Fruit fly (Drosophila melanogaster) whole organism, embryonic: Measurements from ENCODE around the gene alpha-Man-Ic.

Source experiments
- Ada2b ChIP-seq: fragments of 200-800 bp; sonication (Bioruptor generic); IDR thresholded peaks from 2 replicates; pipeline ENCODE4 v1.3.6; 2022; ENCODE audit warnings: missing biosample characterization, missing genetic modification characterization
- CG11093 ChIP-seq: fragments of 200-800 bp; sonication (Bioruptor generic); IDR thresholded peaks from 3 replicates; pipeline ENCODE4 v1.3.6; 2022; ENCODE audit warnings: missing biosample characterization, missing genetic modification characterization
- CG12155 ChIP-seq: fragments of 200-800 bp; sonication (Bioruptor generic); optimal IDR thresholded peaks from 3 replicates; lab custom pipeline; 2016; ENCODE audit warnings: missing biosample characterization, missing genetic modification characterization
- CG13424 ChIP-seq: fragments of 200-800 bp; sonication (Bioruptor generic); optimal IDR thresholded peaks from 2 replicates; lab custom pipeline; 2019; ENCODE audit warnings: missing biosample characterization, mild to moderate bottlenecking, missing genetic modification characterization, moderate library complexity
- CG13624 ChIP-seq: fragments of 200-800 bp; sonication (Bioruptor generic); optimal IDR thresholded peaks from 2 replicates; lab custom pipeline; 2016; ENCODE audit warnings: missing biosample characterization, missing genetic modification characterization
- CG14860 ChIP-seq: fragments of 200-800 bp; sonication (Bioruptor generic); IDR thresholded peaks from 3 replicates; pipeline ENCODE4 v1.3.6; 2022; ENCODE audit warnings: missing biosample characterization, missing genetic modification characterization; ENCODE audit not compliant: partially characterized antibody
- CG16779 ChIP-seq: fragments of 200-800 bp; sonication (Bioruptor generic); IDR thresholded peaks from 2 replicates; pipeline ENCODE4 v1.3.6; 2022; ENCODE audit warnings: missing biosample characterization, missing genetic modification characterization
- CG16813 ChIP-seq: fragments of 200-800 bp; sonication (Bioruptor generic); IDR thresholded peaks from 3 replicates; pipeline ENCODE4 v1.3.6; 2022; ENCODE audit warnings: missing biosample characterization, missing genetic modification characterization; ENCODE audit not compliant: partially characterized antibody
- CG17568 ChIP-seq: fragments of 200-800 bp; sonication (Bioruptor generic); optimal IDR thresholded peaks from 2 replicates; lab custom pipeline; 2018; ENCODE audit warnings: missing biosample characterization, mild to moderate bottlenecking, missing genetic modification characterization, moderate library complexity
- CG18262 ChIP-seq: fragments of 200-800 bp; optimal IDR thresholded peaks from 3 replicates; lab custom pipeline; 2019; ENCODE audit warnings: missing biosample characterization, mild to moderate bottlenecking, missing genetic modification characterization, moderate library complexity
- CG2199 ChIP-seq: fragments of 200-800 bp; sonication (Bioruptor generic); IDR thresholded peaks from 3 replicates; pipeline ENCODE4 v1.3.6; 2022; ENCODE audit warnings: missing biosample characterization, missing genetic modification characterization
- CG3065 ChIP-seq: fragments of 200-800 bp; sonication (Bioruptor generic); optimal IDR thresholded peaks from 2 replicates; lab custom pipeline; 2016; ENCODE audit warnings: missing biosample characterization, missing genetic modification characterization
- CG3281 ChIP-seq: fragments of 200-800 bp; sonication (Bioruptor generic); optimal IDR thresholded peaks from 3 replicates; lab custom pipeline; 2017; ENCODE audit warnings: missing biosample characterization, mild to moderate bottlenecking, missing genetic modification characterization
- CG3838 ChIP-seq: fragments of 200-800 bp; sonication (Bioruptor generic); optimal IDR thresholded peaks from 3 replicates; lab custom pipeline; 2016; ENCODE audit warnings: missing biosample characterization, missing genetic modification characterization
- CG4707 ChIP-seq: fragments of 200-800 bp; sonication (Bioruptor generic); optimal IDR thresholded peaks from 2 replicates; lab custom pipeline; 2018; ENCODE audit warnings: missing biosample characterization, mild to moderate bottlenecking, missing genetic modification characterization, moderate library complexity
- CG7271 ChIP-seq: fragments of 200-800 bp; sonication (Bioruptor generic); optimal IDR thresholded peaks from 2 replicates; lab custom pipeline; 2018; ENCODE audit warnings: missing biosample characterization, mild to moderate bottlenecking, missing genetic modification characterization, moderate library complexity
- CG8089 ChIP-seq: fragments of 200-800 bp; sonication (Bioruptor generic); optimal IDR thresholded peaks from 3 replicates; lab custom pipeline; 2016; ENCODE audit warnings: missing biosample characterization, missing genetic modification characterization
- CG8359 ChIP-seq: fragments of 200-800 bp; sonication (Bioruptor generic); optimal IDR thresholded peaks from 2 replicates; lab custom pipeline; 2017; ENCODE audit warnings: missing biosample characterization, mild to moderate bottlenecking, missing genetic modification characterization, borderline replicate concordance
- Gug ChIP-seq: fragments of 200-800 bp; sonication (Bioruptor generic); IDR thresholded peaks from 4 replicates; pipeline ENCODE4 v1.3.6; 2022; ENCODE audit warnings: missing biosample characterization, missing genetic modification characterization
- H2.0 ChIP-seq: fragments of 200-800 bp; sonication (Bioruptor generic); IDR thresholded peaks from 2 replicates; pipeline ENCODE4 v1.3.6; 2022; ENCODE audit warnings: missing biosample characterization, missing genetic modification characterization
- Hmr ChIP-seq: fragments of 200-800 bp; sonication (Bioruptor generic); optimal IDR thresholded peaks from 3 replicates; lab custom pipeline; 2017; ENCODE audit warnings: mild to moderate bottlenecking, missing biosample characterization, missing genetic modification reagents, missing genetic modification characterization
- Mad ChIP-seq: fragments of 200-800 bp; sonication (Bioruptor generic); optimal IDR thresholded peaks from 2 replicates; lab custom pipeline; 2016; ENCODE audit warnings: missing biosample characterization, missing genetic modification characterization
- NFAT ChIP-seq: fragments of 200-800 bp; sonication (Bioruptor generic); IDR thresholded peaks from 2 replicates; pipeline ENCODE4 v1.3.6; 2022; ENCODE audit warnings: missing biosample characterization, missing genetic modification characterization
- Oaz ChIP-seq: fragments of 200-800 bp; sonication (Bioruptor generic); IDR thresholded peaks from 2 replicates; pipeline ENCODE4 v1.3.6; 2022; ENCODE audit warnings: missing biosample characterization, missing genetic modification characterization
- Optix ChIP-seq: fragments of 200-800 bp; sonication (Bioruptor generic); IDR thresholded peaks from 3 replicates; pipeline ENCODE4 v1.3.6; 2022; ENCODE audit warnings: missing biosample characterization, missing genetic modification characterization
- Pdp1 ChIP-seq, 2 experiments: fragments of 200-800 bp; sonication (Bioruptor generic); optimal IDR thresholded peaks; 3 replicates each; lab custom pipeline; 2016; ENCODE audit warnings: missing biosample characterization in 2 of 2, missing genetic modification characterization in 2 of 2, mild to moderate bottlenecking in 1 of 2, moderate library complexity in 1 of 2
- YL-1 ChIP-seq: fragments of 200-800 bp; sonication (Bioruptor generic); optimal IDR thresholded peaks from 3 replicates; lab custom pipeline; 2017; ENCODE audit warnings: missing biosample characterization, mild to moderate bottlenecking, missing genetic modification characterization
- ac ChIP-seq: fragments of 200-800 bp; sonication (Bioruptor generic); optimal IDR thresholded peaks from 3 replicates; lab custom pipeline; 2017; ENCODE audit warnings: missing biosample characterization, mild to moderate bottlenecking, missing genetic modification characterization
- bcd ChIP-seq: fragments of 200-800 bp; sonication (Bioruptor generic); optimal IDR thresholded peaks from 2 replicates; lab custom pipeline; 2017; ENCODE audit warnings: missing biosample characterization, mild to moderate bottlenecking, missing genetic modification characterization
- br ChIP-seq: fragments of >200 bp; optimal IDR thresholded peaks from 2 replicates; lab custom pipeline; 2017
- cato ChIP-seq: fragments of 200-800 bp; sonication (Bioruptor generic); optimal IDR thresholded peaks from 2 replicates; lab custom pipeline; 2016; ENCODE audit warnings: missing biosample characterization, missing genetic modification characterization, borderline replicate concordance
- cg ChIP-seq: fragments of 200-800 bp; sonication (Bioruptor generic); optimal IDR thresholded peaks from 3 replicates; lab custom pipeline; 2019; ENCODE audit warnings: missing biosample characterization, mild to moderate bottlenecking, missing genetic modification characterization, moderate library complexity
- dpn ChIP-seq, 2 experiments: fragments of 200-800 bp; sonication (Bioruptor generic); optimal IDR thresholded peaks; 3 replicates each; lab custom pipeline; 2016; ENCODE audit warnings: missing biosample characterization in 2 of 2, missing genetic modification characterization in 2 of 2
- en ChIP-seq: fragments of 200-800 bp; sonication (Bioruptor generic); optimal IDR thresholded peaks from 2 replicates; lab custom pipeline; 2016; ENCODE audit warnings: missing biosample characterization, missing genetic modification characterization
- fd64A ChIP-seq: fragments of 200-800 bp; sonication (Bioruptor generic); optimal IDR thresholded peaks from 3 replicates; lab custom pipeline; 2018; ENCODE audit warnings: missing biosample characterization, mild to moderate bottlenecking, missing genetic modification characterization
- fru ChIP-seq: fragments of >200 bp; optimal IDR thresholded peaks from 2 replicates; lab custom pipeline; 2017
- gro ChIP-seq: fragments of 200-800 bp; sonication (Bioruptor generic); optimal IDR thresholded peaks from 2 replicates; lab custom pipeline; 2016; ENCODE audit warnings: missing biosample characterization, missing genetic modification characterization
- hth ChIP-seq: fragments of >200 bp; optimal IDR thresholded peaks from 2 replicates; lab custom pipeline; 2017; ENCODE audit warnings: inconsistent platforms
- luna ChIP-seq: fragments of 200-800 bp; sonication (Bioruptor generic); optimal IDR thresholded peaks from 2 replicates; lab custom pipeline; 2016; ENCODE audit warnings: missing biosample characterization, missing genetic modification characterization
- mam ChIP-seq: fragments of 200-800 bp; sonication (Bioruptor generic); optimal IDR thresholded peaks from 3 replicates; lab custom pipeline; 2016; ENCODE audit warnings: missing biosample characterization, missing genetic modification characterization
- p53 ChIP-seq: fragments of 200-800 bp; sonication (Bioruptor generic); optimal IDR thresholded peaks from 2 replicates; lab custom pipeline; 2016; ENCODE audit warnings: missing biosample characterization, missing genetic modification characterization
- peb ChIP-seq: fragments of 200-800 bp; sonication (Bioruptor generic); IDR thresholded peaks from 2 replicates; pipeline ENCODE4 v1.3.6; 2022; ENCODE audit warnings: missing biosample characterization, missing genetic modification characterization
- pho ChIP-seq: fragments of 200-800 bp; sonication (Bioruptor generic); optimal IDR thresholded peaks from 2 replicates; lab custom pipeline; 2016; ENCODE audit warnings: missing biosample characterization, missing genetic modification characterization
- rib ChIP-seq: fragments of 200-800 bp; sonication (Bioruptor generic); IDR thresholded peaks from 2 replicates; pipeline ENCODE4 v1.3.6; 2022; ENCODE audit warnings: missing biosample characterization, missing genetic modification characterization
- sc ChIP-seq, 3 experiments: fragments of >200 bp in 2 of 3; fragments of 200-800 bp in 1 of 3; sonication (Bioruptor generic) in 1 of 3; optimal IDR thresholded peaks; 2 replicates in 2 of 3; 3 replicates in 1 of 3; lab custom pipeline; 2017; ENCODE audit warnings: mild to moderate bottlenecking in 1 of 3, missing biosample characterization in 1 of 3, missing genetic modification characterization in 1 of 3, missing genetic modification reagents in 1 of 3
- sd ChIP-seq: fragments of 200-800 bp; sonication (Bioruptor generic); optimal IDR thresholded peaks from 3 replicates; lab custom pipeline; 2018; ENCODE audit warnings: missing biosample characterization, mild to moderate bottlenecking, missing genetic modification characterization, moderate library complexity
- sisA ChIP-seq: fragments of 200-800 bp; sonication (Bioruptor generic); IDR thresholded peaks from 2 replicates; pipeline ENCODE4 v1.3.6; 2022; ENCODE audit warnings: missing biosample characterization, missing genetic modification characterization
- tap ChIP-seq: fragments of 200-800 bp; optimal IDR thresholded peaks from 3 replicates; lab custom pipeline; 2019; ENCODE audit warnings: missing biosample characterization, mild to moderate bottlenecking, missing genetic modification characterization, moderate library complexity
- tio ChIP-seq: fragments of 200-800 bp; sonication (Bioruptor generic); optimal IDR thresholded peaks from 2 replicates; lab custom pipeline; 2017; ENCODE audit warnings: missing biosample characterization, missing genetic modification characterization, inconsistent platforms
- toy ChIP-seq: fragments of 200-800 bp; sonication (Bioruptor generic); IDR thresholded peaks from 2 replicates; pipeline ENCODE4 v1.3.6; 2022; ENCODE audit warnings: missing biosample characterization, missing genetic modification characterization
- wdn ChIP-seq: fragments of 200-800 bp; sonication (Bioruptor generic); IDR thresholded peaks from 2 replicates; pipeline ENCODE4 v1.3.6; 2022; ENCODE audit warnings: missing biosample characterization, missing genetic modification characterization
- z ChIP-seq: fragments of 200-800 bp; sonication (Bioruptor generic); IDR thresholded peaks from 3 replicates; pipeline ENCODE4 v1.3.6; 2022; ENCODE audit warnings: missing biosample characterization, missing genetic modification characterization

Gene alpha-Man-Ic

dm6 chr3R:29894393-29894792 is 35.8 kb downstream of the alpha-Man-Ic start (continued):
- no peak for TF ChIP-seq Mad (GFP tag; lab: Kevin White, UChicago)
- TF ChIP-seq gro (GFP tag; lab: Kevin White, UChicago) = peak; percentile 38
- peak; percentile 67 for TF ChIP-seq bcd (GFP tag; lab: Kevin White, UChicago)
- TF ChIP-seq CG14860 (GFP tag; lab: Robert Waterston, UW) = no peak
- peak; percentile 29 for TF ChIP-seq CG12155 (GFP tag; lab: Kevin White, UChicago)
- TF ChIP-seq cato (GFP tag; lab: Kevin White, UChicago) = no peak
- peak; percentile 36 for TF ChIP-seq pho (GFP tag; lab: Kevin White, UChicago)
- TF ChIP-seq CG8089 (GFP tag; lab: Kevin White, UChicago) = no peak
- peak; percentile 55 for TF ChIP-seq CG13624 (GFP tag; lab: Kevin White, UChicago)
- TF ChIP-seq sisA = peak; percentile 47
- no peak for TF ChIP-seq CG3065 (GFP tag; lab: Kevin White, UChicago)
- no peak for TF ChIP-seq p53
- no peak for TF ChIP-seq CG3838 (GFP tag; lab: Kevin White, UChicago)
- peak; percentile 60 to 64 for TF ChIP-seq dpn (GFP tag; optimal IDR thresholded peaks at IDR 0.05; lab: Kevin White, UChicago)
- no peak for TF ChIP-seq CG7271 (tag; lab: Kevin White, UChicago)
- TF ChIP-seq peb (GFP tag; lab: Robert Waterston, UW) = no peak
- no peak for TF ChIP-seq sd
- 0 out of 2 replicates have a peak, but pooled peaks have one; percentile 5 for TF ChIP-seq H2.0
- peak; percentile 27; the same call in 1 of the 2 replicates for TF ChIP-seq wdn (GFP tag; lab: Robert Waterston, UW)
- TF ChIP-seq CG16813 (GFP tag; lab: Robert Waterston, UW) = no peak
- no peak for TF ChIP-seq YL-1 (GFP tag; lab: Kevin White, UChicago)
- TF ChIP-seq br = no peak
- peak; percentile 24 for TF ChIP-seq tio (GFP tag; lab: Kevin White, UChicago)
- no peak for TF ChIP-seq en (GFP tag; lab: Kevin White, UChicago)
- TF ChIP-seq sc (optimal IDR thresholded peaks at IDR 0.05; lab: Kevin White, UChicago) = no peak
- no peak for TF ChIP-seq sc (GFP tag; optimal IDR thresholded peaks at IDR 0.05; lab: Kevin White, UChicago)
- TF ChIP-seq CG2199 = no peak; the same call in 2 of the 3 replicates
- peak; percentile 35; the same call in 1 of the 3 replicates for TF ChIP-seq CG11093 (GFP tag; lab: Robert Waterston, UW)
- no peak for TF ChIP-seq fd64A (GFP tag; lab: Kevin White, UChicago)
- TF ChIP-seq Ada2b (GFP tag; lab: Robert Waterston, UW) = peak; percentile 65
- TF ChIP-seq luna = no peak
- peak; percentile 61 for TF ChIP-seq tap (tag; lab: Kevin White, UChicago)
- no peak for TF ChIP-seq CG4707 (GFP tag; lab: Kevin White, UChicago)
- TF ChIP-seq CG16779 = no peak
- TF ChIP-seq ac (GFP tag; lab: Kevin White, UChicago) = no peak
- no peak for TF ChIP-seq Optix (GFP tag; lab: Robert Waterston, UW)
- peak; percentile 32; the same call in 1 of the 2 replicates for TF ChIP-seq NFAT (GFP tag; lab: Robert Waterston, UW)
- 0 out of 2 replicates have a peak, but pooled peaks have one; percentile 30 for TF ChIP-seq toy (GFP tag; lab: Robert Waterston, UW)
- no peak for TF ChIP-seq CG8359
- 0 out of 2 replicates have a peak, but pooled peaks have one; percentile 22 for TF ChIP-seq Oaz (GFP tag; lab: Robert Waterston, UW)
- peak; percentile 67 for TF ChIP-seq CG18262
- TF ChIP-seq z (GFP tag; lab: Robert Waterston, UW) = no peak
- peak; percentile 51 for TF ChIP-seq mam (GFP tag; lab: Kevin White, UChicago)
- TF ChIP-seq hth = no peak
- TF ChIP-seq CG17568 = peak; percentile 35
- no peak for TF ChIP-seq fru (lab: Kevin White, UChicago)
- TF ChIP-seq Hmr (GFP tag; lab: Kevin White, UChicago) = peak; percentile 67
- TF ChIP-seq cg (GFP tag; lab: Kevin White, UChicago) = no peak
- TF ChIP-seq rib (GFP tag; lab: Robert Waterston, UW) = no peak
- TF ChIP-seq CG13424 = peak; percentile 80
- peak; percentile 18 to 35 for TF ChIP-seq Pdp1 (GFP tag; optimal IDR thresholded peaks at IDR 0.05; lab: Kevin White, UChicago)
- TF ChIP-seq CG3281 = peak; percentile 77
- TF ChIP-seq Gug = peak; percentile 12; the same call in 2 of the 4 replicates
